Fruit fly (Drosophila melanogaster): ENCODE data around the gene chinmo.
A peak's percentile ranks its signal among the peaks of the same experiment; 100 is the strongest.

Gene chinmo

dm6 chr2L:1643252-1643864 lies 7.7 kb upstream of the chinmo start (continued):
- peak; percentile 98 for TF ChIP-seq CG18619 (GFP tag; optimal IDR thresholded peaks at IDR 0.05)
- peak; percentile 93 for TF ChIP-seq ase (GFP tag; IDR thresholded peaks at IDR 0.05)
- no peak for TF ChIP-seq hbn (GFP tag; IDR thresholded peaks at IDR 0.05; ENCODE audit: partially characterized antibody)
- TF ChIP-seq CG5245 (GFP tag; optimal IDR thresholded peaks at IDR 0.05): peak; percentile 91
- peak; percentile 98 for TF ChIP-seq CG32532 (GFP tag; IDR thresholded peaks at IDR 0.05)
- peak; percentile 94 for TF ChIP-seq Nf-YC (tag; optimal IDR thresholded peaks at IDR 0.05)
- TF ChIP-seq Blimp-1 (GFP tag; optimal IDR thresholded peaks at IDR 0.05): peak; percentile 93
- TF ChIP-seq CG12219 (GFP tag; optimal IDR thresholded peaks at IDR 0.05): peak; percentile 96
- TF ChIP-seq Abd-B (GFP tag; optimal IDR thresholded peaks at IDR 0.05): peak; percentile 94
- TF ChIP-seq sqz (GFP tag; optimal IDR thresholded peaks at IDR 0.05): peak; percentile 96
- peak; percentile 97 for TF ChIP-seq fd96Cb (tag; optimal IDR thresholded peaks at IDR 0.05)
- peak; percentile 97 for TF ChIP-seq CG14014 (GFP tag; IDR thresholded peaks at IDR 0.05)
- TF ChIP-seq Stat92E (GFP tag; optimal IDR thresholded peaks at IDR 0.05): peak in 1 of 3 experiments; percentile 65
- peak; percentile 86 for TF ChIP-seq CG18011 (GFP tag; optimal IDR thresholded peaks at IDR 0.05)
- peak; percentile 96 for TF ChIP-seq CG8388 (GFP tag; optimal IDR thresholded peaks at IDR 0.05)
- peak; percentile 99 for TF ChIP-seq CG7556 (GFP tag; optimal IDR thresholded peaks at IDR 0.05)
- peak; percentile 90 for TF ChIP-seq jing (GFP tag; optimal IDR thresholded peaks at IDR 0.05)
- TF ChIP-seq ap (GFP tag; IDR thresholded peaks at IDR 0.05): peak; percentile 95
- TF ChIP-seq crol (GFP tag; IDR thresholded peaks at IDR 0.05): peak; percentile 99
- peak; percentile 98 for TF ChIP-seq bcd (GFP tag; optimal IDR thresholded peaks at IDR 0.05)
- TF ChIP-seq h (optimal IDR thresholded peaks at IDR 0.05): no peak
- TF ChIP-seq klu (GFP tag; IDR thresholded peaks at IDR 0.05): peak; percentile 97
- TF ChIP-seq CG12071 (GFP tag; optimal IDR thresholded peaks at IDR 0.05): peak; percentile 95
- TF ChIP-seq CG13287 (GFP tag; IDR thresholded peaks at IDR 0.05; ENCODE audit: partially characterized antibody): peak; percentile 47; the same call in 1 of the 2 replicates
- no peak for TF ChIP-seq gfzf (GFP tag; optimal IDR thresholded peaks at IDR 0.05)
- peak; percentile 97 for TF ChIP-seq CG9727 (GFP tag; optimal IDR thresholded peaks at IDR 0.05)
- peak; percentile 72 for TF ChIP-seq btn (GFP tag; optimal IDR thresholded peaks at IDR 0.05)
- peak; percentile 64 for TF ChIP-seq CG17802 (tag; optimal IDR thresholded peaks at IDR 0.05)
- peak; percentile 96 for TF ChIP-seq danr (GFP tag; IDR thresholded peaks at IDR 0.05)
- peak; percentile 96 for TF ChIP-seq CG13894 (tag; optimal IDR thresholded peaks at IDR 0.05)
- TF ChIP-seq Meics (GFP tag; optimal IDR thresholded peaks at IDR 0.05): peak; percentile 98
- TF ChIP-seq jumu (GFP tag; optimal IDR thresholded peaks at IDR 0.05): peak; percentile 82
- peak; percentile 96 for TF ChIP-seq CG11456 (GFP tag; IDR thresholded peaks at IDR 0.05)
- TF ChIP-seq GATAe (GFP tag; conservative IDR thresholded peaks at IDR 0.05): peak; percentile 75
- peak; percentile 70; the same call in 1 of the 2 replicates for TF ChIP-seq Dip2 (GFP tag; IDR thresholded peaks at IDR 0.05)
- peak; percentile 84 for TF ChIP-seq CG10431 (GFP tag; optimal IDR thresholded peaks at IDR 0.05)
- peak; percentile 81 for TF ChIP-seq CG3065 (GFP tag; optimal IDR thresholded peaks at IDR 0.05)
- TF ChIP-seq Trl (optimal IDR thresholded peaks at IDR 0.05): peak; percentile 40 to 78
- TF ChIP-seq Trl (GFP tag; optimal IDR thresholded peaks at IDR 0.05): peak; percentile 84
- peak; percentile 91 for TF ChIP-seq CG6654 (GFP tag; optimal IDR thresholded peaks at IDR 0.05)
- TF ChIP-seq D19B (GFP tag; optimal IDR thresholded peaks at IDR 0.05): peak; percentile 95
- peak; percentile 92 for TF ChIP-seq CG5953 (GFP tag; IDR thresholded peaks at IDR 0.05)
- peak; percentile 76 for TF ChIP-seq CG4617 (GFP tag; optimal IDR thresholded peaks at IDR 0.05; ENCODE audit: borderline replicate concordance)
- TF ChIP-seq Scr (GFP tag; IDR thresholded peaks at IDR 0.05; ENCODE audit: partially characterized antibody): no peak
- TF ChIP-seq CkIIα-i1 (GFP tag; IDR thresholded peaks at IDR 0.05): peak; percentile 77
- peak; percentile 76 for TF ChIP-seq TFAM (GFP tag; optimal IDR thresholded peaks at IDR 0.05)
- TF ChIP-seq usp (GFP tag; optimal IDR thresholded peaks at IDR 0.05): no peak
- TF ChIP-seq ash1 (GFP tag; optimal IDR thresholded peaks at IDR 0.05): peak; percentile 83
- TF ChIP-seq onecut (GFP tag; IDR thresholded peaks at IDR 0.05): peak; percentile 93
- TF ChIP-seq CG14710 (tag; optimal IDR thresholded peaks at IDR 0.05): peak; percentile 92
